Worm (Caenorhabditis elegans) whole organism, mixed stage, embryonic: Measurements from ENCODE around the gene skr-17.

Experiments used
- M03D4.4 ChIP-seq: sonication (generic microtip); optimal IDR thresholded peaks from 2 replicates; lab custom pipeline; 2017; ENCODE audit warnings: mild to moderate bottlenecking, missing genetic modification characterization, missing compliant biosample characterization
- bed-3 ChIP-seq: fragments of 200-800 bp; sonication (Bioruptor generic); optimal IDR thresholded peaks from 3 replicates; lab custom pipeline; 2018; ENCODE audit warnings: mild to moderate bottlenecking, missing genetic modification characterization, moderate library complexity, missing compliant biosample characterization
- blmp-1 ChIP-seq: fragments of 150-350 bp; optimal IDR thresholded peaks from 2 replicates; lab custom pipeline; 2014; ENCODE audit warnings: missing biosample characterization, missing genetic modification characterization
- ceh-39 ChIP-seq: fragments of 150-350 bp; optimal IDR thresholded peaks from 2 replicates; lab custom pipeline; 2014; ENCODE audit warnings: missing biosample characterization, missing genetic modification characterization
- ceh-43 ChIP-seq: fragments of 200-800 bp; sonication (Bioruptor generic); optimal IDR thresholded peaks from 2 replicates; lab custom pipeline; 2018; ENCODE audit warnings: mild to moderate bottlenecking, missing genetic modification characterization, moderate library complexity, missing compliant biosample characterization
- ceh-83 ChIP-seq: fragments of 200-800 bp; sonication (Bioruptor generic); optimal IDR thresholded peaks from 2 replicates; lab custom pipeline; 2018; ENCODE audit warnings: mild to moderate bottlenecking, missing genetic modification characterization, missing compliant biosample characterization
- ces-1 ChIP-seq: fragments of 150-350 bp; optimal IDR thresholded peaks from 2 replicates; lab custom pipeline; 2014; ENCODE audit warnings: missing biosample characterization, missing genetic modification reagents, missing genetic modification characterization
- cnd-1 ChIP-seq: fragments of 200-800 bp; sonication (Bioruptor generic); optimal IDR thresholded peaks from 2 replicates; lab custom pipeline; 2018; ENCODE audit warnings: mild to moderate bottlenecking, missing genetic modification characterization, missing compliant biosample characterization
- drap-1 ChIP-seq: fragments of 200-800 bp; sonication (Bioruptor generic); optimal IDR thresholded peaks from 3 replicates; lab custom pipeline; 2018; ENCODE audit warnings: mild to moderate bottlenecking, missing genetic modification characterization, missing compliant biosample characterization
- elt-1 ChIP-seq: sonication (generic microtip); optimal IDR thresholded peaks from 2 replicates; lab custom pipeline; 2017; ENCODE audit warnings: missing genetic modification characterization, mild to moderate bottlenecking, missing compliant biosample characterization, antibody characterized with exemption, moderate library complexity, borderline replicate concordance; ENCODE audit not compliant: insufficient read depth
- elt-3 ChIP-seq: fragments of 150-350 bp; optimal IDR thresholded peaks from 2 replicates; lab custom pipeline; 2014; ENCODE audit warnings: missing biosample characterization, missing genetic modification characterization
- flh-1 ChIP-seq: fragments of 200-800 bp; sonication (Bioruptor generic); optimal IDR thresholded peaks from 2 replicates; lab custom pipeline; 2018; ENCODE audit warnings: mild to moderate bottlenecking, missing genetic modification characterization, moderate library complexity, missing compliant biosample characterization
- ham-2 ChIP-seq: fragments of 200-800 bp; sonication (Bioruptor generic); optimal IDR thresholded peaks from 2 replicates; lab custom pipeline; 2018; ENCODE audit warnings: mild to moderate bottlenecking, missing genetic modification characterization, missing compliant biosample characterization
- hlh-1 ChIP-seq: fragments of 150-350 bp; optimal IDR thresholded peaks from 2 replicates; lab custom pipeline; 2014; ENCODE audit warnings: missing biosample characterization, missing genetic modification reagents, missing genetic modification characterization
- lin-13 ChIP-seq: fragments of 150-350 bp; optimal IDR thresholded peaks from 2 replicates; lab custom pipeline; 2014; ENCODE audit warnings: missing biosample characterization, missing genetic modification characterization
- lin-32 ChIP-seq: fragments of 200-800 bp; sonication (Bioruptor generic); optimal IDR thresholded peaks from 2 replicates; lab custom pipeline; 2018; ENCODE audit warnings: mild to moderate bottlenecking, missing genetic modification characterization, missing compliant biosample characterization
- lsy-2 ChIP-seq: fragments of 150-350 bp; optimal IDR thresholded peaks from 2 replicates; lab custom pipeline; 2014; ENCODE audit warnings: missing biosample characterization, missing genetic modification characterization
- mab-5 ChIP-seq: fragments of 150-350 bp; optimal IDR thresholded peaks from 2 replicates; lab custom pipeline; 2014; ENCODE audit warnings: missing biosample characterization, missing genetic modification characterization
- mep-1 ChIP-seq: fragments of 150-350 bp; optimal IDR thresholded peaks from 2 replicates; lab custom pipeline; 2017; ENCODE audit warnings: missing biosample characterization, missing genetic modification reagents, missing genetic modification characterization, inconsistent platforms
- mls-2 ChIP-seq: sonication (generic microtip); optimal IDR thresholded peaks from 2 replicates; lab custom pipeline; 2016; ENCODE audit warnings: mild to moderate bottlenecking, missing genetic modification characterization, moderate library complexity, missing compliant biosample characterization
- nhr-12 ChIP-seq: fragments of 150-350 bp; optimal IDR thresholded peaks from 2 replicates; lab custom pipeline; 2014; ENCODE audit warnings: missing biosample characterization, missing genetic modification characterization
- nhr-2 ChIP-seq: fragments of 150-350 bp; optimal IDR thresholded peaks from 2 replicates; lab custom pipeline; 2014; ENCODE audit warnings: missing biosample characterization, missing genetic modification characterization
- nhr-237 ChIP-seq: fragments of 150-350 bp; optimal IDR thresholded peaks from 2 replicates; lab custom pipeline; 2014; ENCODE audit warnings: missing biosample characterization, missing genetic modification characterization
- nhr-28 ChIP-seq: fragments of 150-350 bp; optimal IDR thresholded peaks from 2 replicates; lab custom pipeline; 2014; ENCODE audit warnings: missing biosample characterization, missing genetic modification characterization
- nhr-76 ChIP-seq: sonication (generic microtip); optimal IDR thresholded peaks from 2 replicates; lab custom pipeline; 2017; ENCODE audit warnings: missing biosample characterization, missing genetic modification characterization
- pha-4 ChIP-seq: fragments of 150-350 bp; optimal IDR thresholded peaks from 2 replicates; lab custom pipeline; 2018; ENCODE audit warnings: missing biosample characterization, missing genetic modification reagents, missing genetic modification characterization
- sem-2 ChIP-seq: fragments of 200-800 bp; sonication (Bioruptor generic); optimal IDR thresholded peaks from 2 replicates; lab custom pipeline; 2018; ENCODE audit warnings: mild to moderate bottlenecking, missing genetic modification characterization, missing compliant biosample characterization
- snpc-4 ChIP-seq: fragments of 150-350 bp; optimal IDR thresholded peaks from 2 replicates; lab custom pipeline; 2014; ENCODE audit warnings: missing biosample characterization, missing genetic modification characterization
- sptf-1 ChIP-seq: sonication (generic microtip); optimal IDR thresholded peaks from 2 replicates; lab custom pipeline; 2017; ENCODE audit warnings: mild to moderate bottlenecking, missing genetic modification characterization, moderate library complexity, missing compliant biosample characterization
- tbx-8 ChIP-seq: fragments of 200-800 bp; sonication (Bioruptor generic); optimal IDR thresholded peaks from 2 replicates; lab custom pipeline; 2018; ENCODE audit warnings: mild to moderate bottlenecking, missing genetic modification characterization, moderate library complexity, missing compliant biosample characterization
- unc-120 ChIP-seq: sonication (generic microtip); optimal IDR thresholded peaks from 2 replicates; lab custom pipeline; 2017; ENCODE audit warnings: missing genetic modification characterization, missing compliant biosample characterization; ENCODE audit not compliant: poor library complexity, severe bottlenecking
- unc-39 ChIP-seq: fragments of 150-350 bp; optimal IDR thresholded peaks from 2 replicates; lab custom pipeline; 2014; ENCODE audit warnings: missing biosample characterization, missing genetic modification characterization
- unc-62 ChIP-seq: fragments of 150-350 bp; optimal IDR thresholded peaks from 2 replicates; lab custom pipeline; 2014; ENCODE audit warnings: missing biosample characterization, missing genetic modification reagents, missing genetic modification characterization
- zip-8 ChIP-seq: fragments of 150-350 bp; optimal IDR thresholded peaks from 2 replicates; lab custom pipeline; 2014; ENCODE audit warnings: missing biosample characterization, missing genetic modification characterization
- ztf-11 ChIP-seq: fragments of 150-350 bp; optimal IDR thresholded peaks from 2 replicates; lab custom pipeline; 2014; ENCODE audit warnings: missing biosample characterization, missing genetic modification characterization

Gene skr-17

ce11 chrII:7809358-7809914 lies 26.1 kb downstream of the skr-17 start:
- TF ChIP-seq ham-2 (GFP tag; lab: Kevin White, UChicago) (no peak), zip-8 (no peak), mls-2 (tag; lab: Kevin White, UChicago) (peak; percentile 68), blmp-1 (no peak), sptf-1 (tag; lab: Kevin White, UChicago) (no peak), hlh-1 (peak; percentile 66), unc-39 (no peak), lin-32 (peak; percentile 81), cnd-1 (tag; lab: Kevin White, UChicago) (peak; percentile 64), mep-1 (tag; lab: Kevin White, UChicago) (no peak), ztf-11 (tag; lab: Kevin White, UChicago) (peak; percentile 62), pha-4 (tag; lab: Kevin White, UChicago) (no peak), nhr-76 (no peak), ceh-43 (peak; percentile 6), bed-3 (GFP tag; lab: Kevin White, UChicago) (no peak), tbx-8 (GFP tag; lab: Kevin White, UChicago) (no peak), ces-1 (GFP tag; lab: Kevin White, UChicago) (peak; percentile 90)

ce11 chrII:7810162-7810868 lies 27.0 kb downstream of the skr-17 start:
- TF ChIP-seq pha-4 (tag; lab: Kevin White, UChicago) (peak; percentile 35), ceh-43 (no peak), drap-1 (no peak), elt-3 (tag; lab: Kevin White, UChicago) (no peak), lsy-2 (peak; percentile 29), unc-62 (GFP tag; lab: Kevin White, UChicago) (no peak), ztf-11 (tag; lab: Kevin White, UChicago) (peak; percentile 7), M03D4.4 (tag; lab: Kevin White, UChicago) (no peak), mep-1 (tag; lab: Kevin White, UChicago) (no peak), mls-2 (tag; lab: Kevin White, UChicago) (no peak), mab-5 (tag; lab: Kevin White, UChicago) (no peak), ces-1 (GFP tag; lab: Kevin White, UChicago) (peak; percentile 7), ceh-83 (GFP tag; lab: Kevin White, UChicago) (no peak), nhr-2 (tag; lab: Kevin White, UChicago) (no peak)
- TF ChIP-seq, all 35 proteins: peak for 4

DNA sequence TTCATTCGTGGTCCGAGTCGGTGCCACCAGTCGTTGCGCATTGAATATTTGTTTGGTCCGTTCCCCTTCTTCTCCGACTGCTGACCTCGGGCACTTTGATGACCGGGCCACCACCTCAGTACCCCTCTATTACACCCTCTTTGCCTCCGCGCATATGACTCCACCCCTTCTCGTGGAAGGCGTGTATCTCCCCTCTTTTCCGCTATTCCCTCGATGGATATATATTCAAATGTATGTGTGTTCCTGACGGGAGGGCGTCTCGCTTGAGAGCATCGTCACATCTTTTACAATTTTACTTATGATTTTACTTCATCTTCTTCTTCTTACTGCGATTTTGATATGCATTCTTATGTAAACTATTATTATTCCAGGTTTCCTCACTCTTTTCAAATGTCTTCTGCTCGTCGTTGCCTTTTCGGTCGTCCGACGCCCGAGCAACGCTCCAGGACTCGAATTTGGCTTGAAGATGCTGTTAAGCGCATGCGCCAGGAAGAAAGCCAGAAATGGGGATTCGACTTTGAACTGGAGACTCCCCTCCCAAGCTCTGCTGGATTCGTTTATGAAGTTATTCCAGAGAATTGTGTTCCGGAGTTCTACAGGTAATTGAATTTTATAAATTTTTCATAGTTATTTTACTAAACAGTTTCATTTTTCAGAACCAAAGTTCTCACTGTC lies 27.7 kb downstream of the skr-17 start, which contains the start of gene cki-1:
Gene cki-1, plus strand, starts transcription at position 372 of the 675 bp plus-strand sequence.
- no peak for TF ChIP-seq lsy-2
- TF ChIP-seq elt-3 (tag; lab: Kevin White, UChicago), result no peak
- TF ChIP-seq nhr-28, result no peak
- peak; percentile 98 for TF ChIP-seq nhr-2 (tag; lab: Kevin White, UChicago)
- peak; percentile 3 for TF ChIP-seq ham-2 (GFP tag; lab: Kevin White, UChicago)
- TF ChIP-seq elt-1 (tag; lab: Kevin White, UChicago), result peak; percentile 23
- no peak for TF ChIP-seq ceh-39 (tag; lab: Kevin White, UChicago)
- no peak for TF ChIP-seq bed-3 (GFP tag; lab: Kevin White, UChicago)
- peak; percentile 49 for TF ChIP-seq unc-120 (tag; lab: Kevin White, UChicago)
- TF ChIP-seq zip-8, result no peak
- no peak for TF ChIP-seq nhr-76
- TF ChIP-seq lin-13 (tag; lab: Kevin White, UChicago), result peak; percentile 8
- TF ChIP-seq hlh-1, result peak; percentile 54
- TF ChIP-seq sptf-1 (tag; lab: Kevin White, UChicago), result peak; percentile 77
- no peak for TF ChIP-seq sem-2
- TF ChIP-seq M03D4.4 (tag; lab: Kevin White, UChicago), result peak; percentile 55
- no peak for TF ChIP-seq unc-39
- no peak for TF ChIP-seq unc-62 (GFP tag; lab: Kevin White, UChicago)
- no peak for TF ChIP-seq nhr-12 (tag; lab: Kevin White, UChicago)
- TF ChIP-seq snpc-4 (tag; lab: Kevin White, UChicago), result no peak
- TF ChIP-seq pha-4 (tag; lab: Kevin White, UChicago), result peak; percentile 25
- no peak for TF ChIP-seq cnd-1 (tag; lab: Kevin White, UChicago)
- no peak for TF ChIP-seq ces-1 (GFP tag; lab: Kevin White, UChicago)
- no peak for TF ChIP-seq mep-1 (tag; lab: Kevin White, UChicago)
- no peak for TF ChIP-seq ceh-83 (GFP tag; lab: Kevin White, UChicago)
- TF ChIP-seq nhr-237 (tag; lab: Kevin White, UChicago), result no peak
- no peak for TF ChIP-seq blmp-1
- TF ChIP-seq mab-5 (tag; lab: Kevin White, UChicago), result no peak
- no peak for TF ChIP-seq tbx-8 (GFP tag; lab: Kevin White, UChicago)
- TF ChIP-seq ceh-43, result peak; percentile 15
- TF ChIP-seq lin-32, result no peak
- no peak for TF ChIP-seq flh-1 (GFP tag; lab: Kevin White, UChicago)
- TF ChIP-seq mls-2 (tag; lab: Kevin White, UChicago), result peak; percentile 42
- peak; percentile 57 for TF ChIP-seq ztf-11 (tag; lab: Kevin White, UChicago)
- peak; percentile 29 for TF ChIP-seq drap-1
